Fruit fly (Drosophila melanogaster): Measurements from ENCODE around the gene CG3513.

CG3513 gene

dm6 chr2L:3731055-3731454, 38.1 kb upstream of the CG3513 start:
- peak; percentile 74 for TF ChIP-seq CG4318 (GFP tag; optimal IDR thresholded peaks at IDR 0.05)
- TF ChIP-seq acj6 (GFP tag; optimal IDR thresholded peaks at IDR 0.05), result no peak
- TF ChIP-seq eg (GFP tag; IDR thresholded peaks at IDR 0.05), result 0 out of 3 replicates have a peak, but pooled peaks have one; percentile 43
- no peak for TF ChIP-seq svp (GFP tag)
- TF ChIP-seq CG6792 (GFP tag; optimal IDR thresholded peaks at IDR 0.05), result no peak
- TF ChIP-seq Gug (GFP tag; IDR thresholded peaks at IDR 0.05), result no peak
- TF ChIP-seq pdm3 (GFP tag; optimal IDR thresholded peaks at IDR 0.05), result peak; percentile 0
- no peak for TF ChIP-seq Ets96B (tag; optimal IDR thresholded peaks at IDR 0.05)
- TF ChIP-seq CG3032 (tag; optimal IDR thresholded peaks at IDR 0.05), result no peak
- no peak for TF ChIP-seq CG6854 (GFP tag; optimal IDR thresholded peaks at IDR 0.05)
- no peak for TF ChIP-seq Eip93F (GFP tag; optimal IDR thresholded peaks at IDR 0.05)
- peak; percentile 1 for TF ChIP-seq CG10631 (GFP tag; optimal IDR thresholded peaks at IDR 0.05)
- no peak for TF ChIP-seq CG7368 (GFP tag; optimal IDR thresholded peaks at IDR 0.05)
- TF ChIP-seq Smox (GFP tag; optimal IDR thresholded peaks at IDR 0.05), result no peak
- no peak for TF ChIP-seq Sox14 (GFP tag; optimal IDR thresholded peaks at IDR 0.05)
- TF ChIP-seq CG3919 (GFP tag; optimal IDR thresholded peaks at IDR 0.05), result peak; percentile 13
- no peak for TF ChIP-seq CG16779 (tag; optimal IDR thresholded peaks at IDR 0.05)
- no peak for TF ChIP-seq topi (GFP tag; optimal IDR thresholded peaks at IDR 0.05)
- TF ChIP-seq Hr39 (GFP tag; optimal IDR thresholded peaks at IDR 0.05), result no peak
- peak in 1 of 2 experiments; percentile 42 for TF ChIP-seq salr (GFP tag; optimal IDR thresholded peaks at IDR 0.05)
- peak; percentile 90 for TF ChIP-seq CG32006 (GFP tag; optimal IDR thresholded peaks at IDR 0.05)
- TF ChIP-seq fd85E (GFP tag; optimal IDR thresholded peaks at IDR 0.05), result no peak
- TF ChIP-seq Sox15 (GFP tag; optimal IDR thresholded peaks at IDR 0.05), result no peak
- TF ChIP-seq CG11294 (GFP tag; IDR thresholded peaks at IDR 0.05), result no peak
- no peak for TF ChIP-seq Sox102F (GFP tag; optimal IDR thresholded peaks at IDR 0.05)
- no peak for TF ChIP-seq CG31627 (GFP tag; optimal IDR thresholded peaks at IDR 0.05)
- TF ChIP-seq dac (GFP tag; optimal IDR thresholded peaks at IDR 0.05), result peak; percentile 74
- peak; percentile 74 for TF ChIP-seq CG6276 (GFP tag; optimal IDR thresholded peaks at IDR 0.05)
- TF ChIP-seq Eip78C (GFP tag), result peak; percentile 48
- TF ChIP-seq CG8119 (GFP tag; IDR thresholded peaks at IDR 0.05), result peak; percentile 71
- TF ChIP-seq esn (GFP tag; optimal IDR thresholded peaks at IDR 0.05), result no peak
- no peak for TF ChIP-seq fkh (GFP tag; optimal IDR thresholded peaks at IDR 0.05)
- peak; percentile 62 for TF ChIP-seq CG15336 (GFP tag; IDR thresholded peaks at IDR 0.05)
- no peak for TF ChIP-seq CG11902 (GFP tag; optimal IDR thresholded peaks at IDR 0.05)
- TF ChIP-seq net (GFP tag; optimal IDR thresholded peaks at IDR 0.05), result no peak
- TF ChIP-seq CG8319 (GFP tag; optimal IDR thresholded peaks at IDR 0.05), result no peak
- no peak for TF ChIP-seq CG6163 (GFP tag; IDR thresholded peaks at IDR 0.05)
- TF ChIP-seq vri (GFP tag; optimal IDR thresholded peaks at IDR 0.05), result no peak
- no peak for TF ChIP-seq CG34406 (GFP tag; optimal IDR thresholded peaks at IDR 0.05)
- peak; percentile 85 for TF ChIP-seq Hr4 (GFP tag; optimal IDR thresholded peaks at IDR 0.05)
- no peak for TF ChIP-seq achi (GFP tag; optimal IDR thresholded peaks at IDR 0.05)
- TF ChIP-seq cyc (GFP tag; optimal IDR thresholded peaks at IDR 0.05), result no peak
- peak; percentile 44 for TF ChIP-seq Lpt (GFP tag; optimal IDR thresholded peaks at IDR 0.05)
- TF ChIP-seq CG8632 (GFP tag; optimal IDR thresholded peaks at IDR 0.05), result no peak

All from whole organism, prepupa.